ENCODE assay signal across 7 worm cellular contexts in genomic region chrV:10043234-10043796, ce11.
TF ChIP-seq lines count a peak whose summit lies in the region.

Gene T06E8.8, plus strand, starts transcription at chrV:10043746.

TF ChIP-seq in whole organism, L1 larva, 84 proteins besides CTCF, POLR2A, EP300 and RAD21 (continues in another document):
- peak; percentile 20 for TF ChIP-seq nhr-11 (tag; optimal IDR thresholded peaks at IDR 0.05; lab: Kevin White, UChicago)
- peak; percentile 60 for TF ChIP-seq rnt-1 (tag; optimal IDR thresholded peaks at IDR 0.05; lab: Kevin White, UChicago)
- TF ChIP-seq mep-1 (tag; optimal IDR thresholded peaks at IDR 0.05; lab: Kevin White, UChicago) = peak; percentile 62
- peak in 2 of 3 experiments; percentile 35 to 64 for TF ChIP-seq ceh-82 (tag; optimal IDR thresholded peaks at IDR 0.05; lab: Kevin White, UChicago)
- TF ChIP-seq unc-130 (tag; optimal IDR thresholded peaks at IDR 0.05; lab: Kevin White, UChicago) = peak; percentile 41
- no peak for TF ChIP-seq C34B4.2 (tag; optimal IDR thresholded peaks at IDR 0.05; lab: Kevin White, UChicago)
- no peak for TF ChIP-seq hlh-17 (GFP tag; optimal IDR thresholded peaks at IDR 0.05; lab: Kevin White, UChicago; ENCODE audit: borderline replicate concordance)
- no peak for TF ChIP-seq ztf-11 (tag; optimal IDR thresholded peaks at IDR 0.05; lab: Kevin White, UChicago)
- TF ChIP-seq nhr-20 (tag; optimal IDR thresholded peaks at IDR 0.05; lab: Kevin White, UChicago) = peak; percentile 91
- TF ChIP-seq ceh-8 (GFP tag; optimal IDR thresholded peaks at IDR 0.05; lab: Kevin White, UChicago) = no peak
- TF ChIP-seq lin-35 (GFP tag; optimal IDR thresholded peaks at IDR 0.05; lab: Kevin White, UChicago) = peak; percentile 46 to 71
- TF ChIP-seq irx-1 (tag; optimal IDR thresholded peaks at IDR 0.05; lab: Kevin White, UChicago) = peak; percentile 21
- TF ChIP-seq nhr-77 (tag; optimal IDR thresholded peaks at IDR 0.05; lab: Kevin White, UChicago) = peak; percentile 49

TF ChIP-seq in whole organism, L2 larva, 48 proteins besides CTCF, POLR2A, EP300 and RAD21 (continues in another document):
- TF ChIP-seq alr-1 (tag; optimal IDR thresholded peaks at IDR 0.05; lab: Kevin White, UChicago) (no peak), skn-1 (tag; optimal IDR thresholded peaks at IDR 0.05; lab: Kevin White, UChicago) (no peak), dmd-4 (tag; optimal IDR thresholded peaks at IDR 0.05; lab: Kevin White, UChicago) (no peak), sma-3 (GFP tag; optimal IDR thresholded peaks at IDR 0.05; lab: Kevin White, UChicago) (peak; percentile 86), nhr-23 (tag; optimal IDR thresholded peaks at IDR 0.05; lab: Kevin White, UChicago) (no peak), lsy-2 (tag; optimal IDR thresholded peaks at IDR 0.05; lab: Kevin White, UChicago) (peak in 1 of 2 experiments; percentile 83), ztf-4 (tag; optimal IDR thresholded peaks at IDR 0.05; lab: Kevin White, UChicago) (no peak), fos-1 (tag; optimal IDR thresholded peaks at IDR 0.05; lab: Kevin White, UChicago) (peak; percentile 56), lin-39 (tag; optimal IDR thresholded peaks at IDR 0.05; lab: Kevin White, UChicago) (no peak), nhr-25 (tag; optimal IDR thresholded peaks at IDR 0.05; lab: Kevin White, UChicago) (peak; percentile 87), ztf-1 (GFP tag; conservative IDR thresholded peaks at IDR 0.05; lab: Robert Waterston, UW) (no peak), gmeb-1 (tag; optimal IDR thresholded peaks at IDR 0.05; lab: Kevin White, UChicago) (peak; percentile 58), C34F6.9 (tag; optimal IDR thresholded peaks at IDR 0.05; lab: Kevin White, UChicago) (peak; percentile 48), mbf-1 (tag; optimal IDR thresholded peaks at IDR 0.05; lab: Kevin White, UChicago) (no peak)

TF ChIP-seq in whole organism, L3 larva, 47 proteins besides CTCF, POLR2A, EP300 and RAD21 (continues in another document):
- no peak for TF ChIP-seq unc-39 (tag; optimal IDR thresholded peaks at IDR 0.05; lab: Kevin White, UChicago)
- peak; percentile 84 for TF ChIP-seq nhr-23 (tag; optimal IDR thresholded peaks at IDR 0.05; lab: Kevin White, UChicago)
- TF ChIP-seq nhr-11 (tag; optimal IDR thresholded peaks at IDR 0.05; lab: Kevin White, UChicago) = no peak
- no peak for TF ChIP-seq nhr-67 (tag; optimal IDR thresholded peaks at IDR 0.05; lab: Kevin White, UChicago)
- TF ChIP-seq mdl-1 (tag; optimal IDR thresholded peaks at IDR 0.05; lab: Kevin White, UChicago) = peak; percentile 16
- TF ChIP-seq egl-27 (tag; optimal IDR thresholded peaks at IDR 0.05; lab: Kevin White, UChicago) = no peak
- no peak for TF ChIP-seq lin-15B (tag; optimal IDR thresholded peaks at IDR 0.05; lab: Kevin White, UChicago)
- no peak for TF ChIP-seq eor-1 (tag; optimal IDR thresholded peaks at IDR 0.05; lab: Kevin White, UChicago)
- no peak for TF ChIP-seq nhr-28 (tag; optimal IDR thresholded peaks at IDR 0.05; lab: Kevin White, UChicago)
- no peak for TF ChIP-seq ztf-4 (tag; optimal IDR thresholded peaks at IDR 0.05; lab: Kevin White, UChicago)
- TF ChIP-seq elt-3 (tag; optimal IDR thresholded peaks at IDR 0.05; lab: Kevin White, UChicago) = peak in 1 of 3 experiments; percentile 2
- no peak for TF ChIP-seq elt-1 (tag; optimal IDR thresholded peaks at IDR 0.05; lab: Kevin White, UChicago)
- peak; percentile 18 for TF ChIP-seq lsy-12 (tag; optimal IDR thresholded peaks at IDR 0.05; lab: Kevin White, UChicago)
- TF ChIP-seq elt-2 (tag; optimal IDR thresholded peaks at IDR 0.05; lab: Kevin White, UChicago) = no peak

TF ChIP-seq in whole organism, L4 larva, 104 proteins besides CTCF, POLR2A, EP300 and RAD21 (continues in another document):
- TF ChIP-seq daf-16 (GFP tag; optimal IDR thresholded peaks at IDR 0.05; lab: Kevin White, UChicago) = peak in 1 of 2 experiments; percentile 12
- no peak for TF ChIP-seq daf-16 (tag; optimal IDR thresholded peaks at IDR 0.05; lab: Kevin White, UChicago)
- TF ChIP-seq mdl-1 (tag; optimal IDR thresholded peaks at IDR 0.05; lab: Kevin White, UChicago) = peak in 1 of 2 experiments; percentile 88
- TF ChIP-seq mxl-3 (GFP tag; optimal IDR thresholded peaks at IDR 0.05; lab: Kevin White, UChicago) = peak; percentile 59
- TF ChIP-seq egl-43 (GFP tag; IDR thresholded peaks at IDR 0.05; lab: Robert Waterston, UW) = 0 out of 2 replicates have a peak, but pooled peaks have one; percentile 8
- no peak for TF ChIP-seq spr-3 (GFP tag; optimal IDR thresholded peaks at IDR 0.05; lab: Kevin White, UChicago)
- peak; percentile 41 for TF ChIP-seq pha-4 (GFP tag; IDR thresholded peaks at IDR 0.05; lab: Robert Waterston, UW)
- TF ChIP-seq pha-4 (tag; optimal IDR thresholded peaks at IDR 0.05; lab: Kevin White, UChicago) = no peak
- TF ChIP-seq rbr-2 (tag; optimal IDR thresholded peaks at IDR 0.05; lab: Kevin White, UChicago) = peak; percentile 39
- TF ChIP-seq mes-2 (tag; optimal IDR thresholded peaks at IDR 0.05; lab: Kevin White, UChicago; ENCODE audit: poor library complexity, severe bottlenecking) = peak; percentile 51
- peak; percentile 3 for TF ChIP-seq gei-8 (GFP tag; optimal IDR thresholded peaks at IDR 0.05; lab: Kevin White, UChicago)
- peak; percentile 93 for TF ChIP-seq hlh-30 (tag; optimal IDR thresholded peaks at IDR 0.05; lab: Kevin White, UChicago; ENCODE audit: insufficient read depth)
- peak; percentile 69 for TF ChIP-seq nhr-28 (tag; optimal IDR thresholded peaks at IDR 0.05; lab: Kevin White, UChicago)

TF ChIP-seq in whole organism, late embryonic, 69 proteins besides CTCF, POLR2A, EP300 and RAD21:
- TF ChIP-seq madf-2 (tag; optimal IDR thresholded peaks at IDR 0.05; lab: Kevin White, UChicago) = no peak
- TF ChIP-seq ceh-18 (tag; optimal IDR thresholded peaks at IDR 0.05; lab: Kevin White, UChicago) = peak; percentile 62

TF ChIP-seq in whole organism, mixed stage, embryonic, 35 proteins besides CTCF, POLR2A, EP300 and RAD21:
- TF ChIP-seq lin-13 (tag; optimal IDR thresholded peaks at IDR 0.05; lab: Kevin White, UChicago) (no peak), flh-1 (GFP tag; optimal IDR thresholded peaks at IDR 0.05; lab: Kevin White, UChicago) (no peak), unc-39 (tag; optimal IDR thresholded peaks at IDR 0.05; lab: Kevin White, UChicago) (no peak), blmp-1 (tag; optimal IDR thresholded peaks at IDR 0.05; lab: Kevin White, UChicago) (no peak), sptf-1 (tag; optimal IDR thresholded peaks at IDR 0.05; lab: Kevin White, UChicago) (peak; percentile 3)

TF ChIP-seq in whole organism, young adult, 124 proteins besides CTCF, POLR2A, EP300 and RAD21:
- TF ChIP-seq let-526 (GFP tag; IDR thresholded peaks at IDR 0.05; lab: Robert Waterston, UW) (no peak), chd-7 (tag; optimal IDR thresholded peaks at IDR 0.05; lab: Kevin White, UChicago) (no peak), ceh-58 (GFP tag; IDR thresholded peaks at IDR 0.05; lab: Robert Waterston, UW) (no peak), ceh-27 (GFP tag; optimal IDR thresholded peaks at IDR 0.05; lab: Kevin White, UChicago) (peak; percentile 25), mcd-1 (GFP tag; IDR thresholded peaks at IDR 0.05; lab: Robert Waterston, UW) (peak; percentile 28; the same call in 1 of the 2 replicates), hmg-20 (GFP tag; IDR thresholded peaks at IDR 0.05; lab: Robert Waterston, UW) (no peak), lin-40 (tag; optimal IDR thresholded peaks at IDR 0.05; lab: Kevin White, UChicago) (peak; percentile 77), egrh-3 (GFP tag; IDR thresholded peaks at IDR 0.05; lab: Robert Waterston, UW) (peak; percentile 25; the same call in 1 of the 2 replicates), mes-4 (tag; optimal IDR thresholded peaks at IDR 0.05; lab: Kevin White, UChicago) (no peak), tbp1 (GFP tag; optimal IDR thresholded peaks at IDR 0.05; lab: Kevin White, UChicago) (peak; percentile 24), mxl-1 (tag; optimal IDR thresholded peaks at IDR 0.05; lab: Kevin White, UChicago) (no peak), cebp-2 (GFP tag; IDR thresholded peaks at IDR 0.05; lab: Robert Waterston, UW) (no peak), C06A6.2 (GFP tag; conservative IDR thresholded peaks at IDR 0.05; lab: Robert Waterston, UW) (peak; percentile 61; the same call in 1 of the 2 replicates), sdz-38 (tag; optimal IDR thresholded peaks at IDR 0.05; lab: Kevin White, UChicago) (no peak), lin-35 (GFP tag; optimal IDR thresholded peaks at IDR 0.05; lab: Kevin White, UChicago) (peak in 1 of 3 experiments; percentile 25), tlf-1 (GFP tag; optimal IDR thresholded peaks at IDR 0.05; lab: Kevin White, UChicago) (no peak), ztf-26 (tag; optimal IDR thresholded peaks at IDR 0.05; lab: Kevin White, UChicago) (peak; percentile 53), K12H6.12 (tag; optimal IDR thresholded peaks at IDR 0.05; lab: Kevin White, UChicago) (peak; percentile 40), K11D2.4 (GFP tag; IDR thresholded peaks at IDR 0.05; lab: Robert Waterston, UW) (no peak), bed-2 (GFP tag; IDR thresholded peaks at IDR 0.05; lab: Robert Waterston, UW) (no peak), ceh-91 (GFP tag; IDR thresholded peaks at IDR 0.05; lab: Robert Waterston, UW) (no peak), hmg-1.2 (GFP tag; IDR thresholded peaks at IDR 0.05; lab: Robert Waterston, UW) (peak; percentile 41; the same call in 1 of the 2 replicates), somi-1 (GFP tag; optimal IDR thresholded peaks at IDR 0.05; lab: Kevin White, UChicago) (peak; percentile 75), sptf-2 (GFP tag; optimal IDR thresholded peaks at IDR 0.05; lab: Kevin White, UChicago) (no peak), cebp-1 (GFP tag; IDR thresholded peaks at IDR 0.05; lab: Robert Waterston, UW) (no peak), cebp-1 (tag; optimal IDR thresholded peaks at IDR 0.05; lab: Kevin White, UChicago) (peak; percentile 42)
